Worm (Caenorhabditis elegans) whole organism, L4 larva: ENCODE results near the gene ZK285.2.

ENCODE experiments used
- D1046.2 ChIP-seq: fragments of 200-800 bp; sonication (Bioruptor generic); IDR thresholded peaks from 2 replicates; pipeline ENCODE4 v1.3.6; 2022; ENCODE audit warnings: missing genetic modification characterization, missing compliant biosample characterization
- Y5F2A.4 ChIP-seq: fragments of 200-800 bp; sonication (Bioruptor generic); optimal IDR thresholded peaks from 2 replicates; lab custom pipeline; 2018; ENCODE audit warnings: mild to moderate bottlenecking, missing genetic modification characterization, missing compliant biosample characterization
- Y75B8A.6 ChIP-seq: fragments of 200-800 bp; sonication (Bioruptor generic); IDR thresholded peaks from 2 replicates; pipeline ENCODE4 v1.3.6; 2022; ENCODE audit warnings: missing genetic modification reagents, missing genetic modification characterization, missing compliant biosample characterization
- attf-4 ChIP-seq: sonication (generic microtip); optimal IDR thresholded peaks from 3 replicates; lab custom pipeline; 2017; ENCODE audit warnings: missing biosample characterization, missing genetic modification characterization
- ceh-28 ChIP-seq: fragments of 150-350 bp; optimal IDR thresholded peaks from 2 replicates; lab custom pipeline; 2014; ENCODE audit warnings: missing biosample characterization, missing genetic modification reagents, missing genetic modification characterization
- ceh-32 ChIP-seq: sonication (generic microtip); optimal IDR thresholded peaks from 2 replicates; lab custom pipeline; 2016; ENCODE audit warnings: mild to moderate bottlenecking, missing genetic modification characterization, missing compliant biosample characterization; ENCODE audit not compliant: poor library complexity
- ceh-44 ChIP-seq: fragments of 200-800 bp; sonication (Bioruptor generic); IDR thresholded peaks from 2 replicates; pipeline ENCODE4 v1.3.6; 2022; ENCODE audit warnings: missing genetic modification reagents, missing genetic modification characterization, missing compliant biosample characterization
- ces-1 ChIP-seq: fragments of 150-350 bp; sonication (generic microtip); optimal IDR thresholded peaks from 4 replicates; lab custom pipeline; 2014; ENCODE audit warnings: missing biosample characterization, missing genetic modification reagents, missing genetic modification characterization
- ctbp-1 ChIP-seq: fragments of 200-800 bp; sonication (Bioruptor generic); IDR thresholded peaks from 2 replicates; pipeline ENCODE4 v1.3.6; 2022; ENCODE audit warnings: missing genetic modification reagents, missing genetic modification characterization, missing compliant biosample characterization
- daf-12 ChIP-seq: fragments of 150-350 bp; optimal IDR thresholded peaks from 2 replicates; lab custom pipeline; 2014; ENCODE audit warnings: missing biosample characterization, missing genetic modification reagents, missing genetic modification characterization
- daf-16 ChIP-seq, 3 experiments: sonication (generic microtip); optimal IDR thresholded peaks; 2 replicates each; lab custom pipeline; 2016 to 2017; ENCODE audit warnings: missing genetic modification characterization in 3 of 3, missing genetic modification reagents in 3 of 3, mild to moderate bottlenecking in 2 of 3, missing compliant biosample characterization in 2 of 3, missing biosample characterization in 1 of 3, moderate library complexity in 1 of 3
- dmd-6 ChIP-seq: fragments of 200-800 bp; sonication (Bioruptor generic); IDR thresholded peaks from 2 replicates; pipeline ENCODE4 v1.3.6; 2022; ENCODE audit warnings: missing genetic modification reagents, missing genetic modification characterization, missing compliant biosample characterization
- dve-1 ChIP-seq: sonication (generic microtip); optimal IDR thresholded peaks from 2 replicates; lab custom pipeline; 2017; ENCODE audit warnings: antibody characterized with exemption, mild to moderate bottlenecking, missing genetic modification characterization, missing compliant biosample characterization; ENCODE audit not compliant: insufficient read depth
- egl-27 ChIP-seq: sonication (generic microtip); optimal IDR thresholded peaks from 3 replicates; lab custom pipeline; 2017; ENCODE audit warnings: missing biosample characterization, missing genetic modification reagents, missing genetic modification characterization
- fos-1 ChIP-seq: fragments of 150-350 bp; optimal IDR thresholded peaks from 2 replicates; lab custom pipeline; 2014; ENCODE audit warnings: missing biosample characterization, missing genetic modification characterization
- gei-8 ChIP-seq: fragments of 200-800 bp; sonication (Bioruptor generic); optimal IDR thresholded peaks from 2 replicates; lab custom pipeline; 2018; ENCODE audit warnings: mild to moderate bottlenecking, missing genetic modification characterization, missing compliant biosample characterization
- lin-13 ChIP-seq: fragments of 150-350 bp; optimal IDR thresholded peaks from 2 replicates; lab custom pipeline; 2014; ENCODE audit warnings: missing biosample characterization, missing genetic modification reagents, missing genetic modification characterization
- lin-15B ChIP-seq: fragments of 150-350 bp; sonication (generic microtip); optimal IDR thresholded peaks from 3 replicates; lab custom pipeline; 2014; ENCODE audit warnings: missing biosample characterization, missing genetic modification characterization
- lin-29 ChIP-seq: fragments of 200-800 bp; sonication (Bioruptor generic); IDR thresholded peaks from 2 replicates; pipeline ENCODE4 v1.3.6; 2022; ENCODE audit warnings: missing genetic modification reagents, missing genetic modification characterization, missing compliant biosample characterization
- lin-38 ChIP-seq: fragments of 200-800 bp; sonication (Bioruptor generic); IDR thresholded peaks from 2 replicates; pipeline ENCODE4 v1.3.6; 2022; ENCODE audit warnings: missing genetic modification reagents, missing genetic modification characterization, missing compliant biosample characterization
- lir-3 ChIP-seq: sonication (generic microtip); optimal IDR thresholded peaks from 2 replicates; lab custom pipeline; 2016; ENCODE audit warnings: mild to moderate bottlenecking, missing genetic modification characterization, missing compliant biosample characterization
- madf-9 ChIP-seq: fragments of 200-800 bp; sonication (Bioruptor generic); conservative IDR thresholded peaks from 2 replicates; pipeline ENCODE4 v1.3.6; 2022; ENCODE audit warnings: missing genetic modification reagents, missing genetic modification characterization, missing compliant biosample characterization
- mep-1 ChIP-seq: fragments of 150-350 bp; sonication (generic microtip); optimal IDR thresholded peaks from 3 replicates; lab custom pipeline; 2014; ENCODE audit warnings: missing biosample characterization, missing genetic modification characterization
- mxl-3 ChIP-seq: fragments of 200-800 bp; sonication (Bioruptor generic); optimal IDR thresholded peaks from 2 replicates; lab custom pipeline; 2018; ENCODE audit warnings: mild to moderate bottlenecking, missing genetic modification characterization, missing compliant biosample characterization
- nhr-11 ChIP-seq: fragments of 150-350 bp; optimal IDR thresholded peaks from 2 replicates; lab custom pipeline; 2014; ENCODE audit warnings: missing biosample characterization, missing genetic modification characterization
- nhr-111 ChIP-seq: fragments of 200-800 bp; sonication (Bioruptor generic); optimal IDR thresholded peaks from 2 replicates; lab custom pipeline; 2018; ENCODE audit warnings: mild to moderate bottlenecking, missing genetic modification characterization, missing compliant biosample characterization
- nhr-237 ChIP-seq: sonication (generic microtip); optimal IDR thresholded peaks from 2 replicates; lab custom pipeline; 2017; ENCODE audit warnings: missing biosample characterization, missing genetic modification characterization
- nhr-28 ChIP-seq: fragments of 150-350 bp; optimal IDR thresholded peaks from 2 replicates; lab custom pipeline; 2014; ENCODE audit warnings: missing biosample characterization, missing genetic modification characterization
- nhr-41 ChIP-seq: fragments of 200-800 bp; sonication (Bioruptor generic); IDR thresholded peaks from 2 replicates; pipeline ENCODE4 v1.3.6; 2022; ENCODE audit warnings: missing genetic modification reagents, missing genetic modification characterization, missing compliant biosample characterization
- pha-4 ChIP-seq, 2 experiments: fragments of 150-350 bp in 1 of 2; fragments of 200-800 bp in 1 of 2; sonication (Bioruptor generic) in 1 of 2; IDR thresholded peaks in 1 of 2; optimal IDR thresholded peaks in 1 of 2; 2 replicates each; pipeline versions ENCODE4 v1.3.6 to Lab custom; 2014 to 2022; ENCODE audit warnings: missing genetic modification characterization in 2 of 2, missing genetic modification reagents in 2 of 2, missing biosample characterization in 1 of 2, missing compliant biosample characterization in 1 of 2
- php-3 ChIP-seq: fragments of 200-800 bp; sonication (Bioruptor generic); IDR thresholded peaks from 2 replicates; pipeline ENCODE4 v1.3.6; 2022; ENCODE audit warnings: missing genetic modification reagents, missing genetic modification characterization, missing compliant biosample characterization
- snpc-4 ChIP-seq: fragments of 150-350 bp; optimal IDR thresholded peaks from 2 replicates; lab custom pipeline; 2014; ENCODE audit warnings: missing biosample characterization, missing genetic modification characterization
- spr-3 ChIP-seq: fragments of 200-800 bp; sonication (Bioruptor generic); optimal IDR thresholded peaks from 2 replicates; lab custom pipeline; 2018; ENCODE audit warnings: mild to moderate bottlenecking, missing genetic modification characterization, missing compliant biosample characterization
- unc-62 ChIP-seq, 3 experiments: fragments of 150-350 bp in 1 of 3; sonication (generic microtip); optimal IDR thresholded peaks in 2 of 3; peaks in 1 of 3; 1 replicate in 1 of 3; 2 replicates in 2 of 3; lab custom pipeline; 2014 to 2017; ENCODE audit warnings: missing biosample characterization in 3 of 3, missing genetic modification characterization in 3 of 3, missing genetic modification reagents in 3 of 3, missing genotype in 1 of 3
- vab-7 ChIP-seq: fragments of 200-800 bp; sonication (Bioruptor generic); IDR thresholded peaks from 2 replicates; pipeline ENCODE4 v1.3.6; 2022; ENCODE audit warnings: missing genetic modification reagents, missing genetic modification characterization, missing compliant biosample characterization
- zfp-2 ChIP-seq: sonication (generic microtip); optimal IDR thresholded peaks from 2 replicates; lab custom pipeline; 2016; ENCODE audit warnings: mild to moderate bottlenecking, missing genetic modification characterization, missing compliant biosample characterization
- ztf-7 ChIP-seq: fragments of 150-350 bp; optimal IDR thresholded peaks from 2 replicates; lab custom pipeline; 2014; ENCODE audit warnings: missing biosample characterization, missing genetic modification characterization

The ZK285.2 gene

ce11 chrV:16080678-16081077 lies 34.0 kb downstream of the ZK285.2 start:
- TF ChIP-seq vab-7 (GFP tag; lab: Robert Waterston, UW) = no peak
- no peak for TF ChIP-seq nhr-41 (GFP tag; lab: Robert Waterston, UW)
- no peak for TF ChIP-seq madf-9 (GFP tag; lab: Robert Waterston, UW)
- TF ChIP-seq Y75B8A.6 = no peak
- no peak for TF ChIP-seq lin-29 (GFP tag; lab: Robert Waterston, UW)
- no peak for TF ChIP-seq dmd-6
- TF ChIP-seq daf-12 (tag; lab: Kevin White, UChicago) = no peak
- TF ChIP-seq nhr-28 = peak; percentile 87
- TF ChIP-seq ces-1 (GFP tag; lab: Kevin White, UChicago) = no peak
- 0 out of 2 replicates have a peak, but pooled peaks have one; percentile 27 for TF ChIP-seq php-3
- TF ChIP-seq gei-8 (GFP tag; lab: Kevin White, UChicago) = no peak
- no peak for TF ChIP-seq lin-15B
- no peak for TF ChIP-seq daf-16 (GFP tag; optimal IDR thresholded peaks at IDR 0.05; lab: Kevin White, UChicago)
- TF ChIP-seq daf-16 (tag; optimal IDR thresholded peaks at IDR 0.05; lab: Kevin White, UChicago) = peak; percentile 86
- no peak for TF ChIP-seq ceh-32 (tag; lab: Kevin White, UChicago)
- TF ChIP-seq lin-38 (GFP tag; lab: Robert Waterston, UW) = no peak
- no peak for TF ChIP-seq pha-4 (GFP tag; IDR thresholded peaks at IDR 0.05; lab: Robert Waterston, UW)
- peak; percentile 7 for TF ChIP-seq pha-4 (tag; optimal IDR thresholded peaks at IDR 0.05; lab: Kevin White, UChicago)
- no peak for TF ChIP-seq D1046.2 (GFP tag; lab: Robert Waterston, UW)
- TF ChIP-seq mep-1 (tag; lab: Kevin White, UChicago) = no peak
- no peak for TF ChIP-seq spr-3 (GFP tag; lab: Kevin White, UChicago)
- TF ChIP-seq lir-3 = no peak
- TF ChIP-seq fos-1 (tag; lab: Kevin White, UChicago) = no peak
- TF ChIP-seq ceh-44 (GFP tag; lab: Robert Waterston, UW) = no peak
- TF ChIP-seq dve-1 = peak; percentile 27

- TF ChIP-seq ctbp-1 (GFP tag; lab: Robert Waterston, UW) = no peak
- peak in 1 of 2 experiments; percentile 48 for TF ChIP-seq unc-62 (GFP tag; optimal IDR thresholded peaks at IDR 0.05 in 1 of 2; lab: Kevin White, UChicago)
- TF ChIP-seq unc-62 (tag; optimal IDR thresholded peaks at IDR 0.05; lab: Kevin White, UChicago) = no peak
- no peak for TF ChIP-seq nhr-111 (GFP tag; lab: Kevin White, UChicago)
- no peak for TF ChIP-seq attf-4 (tag; lab: Kevin White, UChicago)
- TF ChIP-seq nhr-237 (tag; lab: Kevin White, UChicago) = no peak
- TF ChIP-seq gei-8 (GFP tag; lab: Kevin White, UChicago) = no peak
- TF ChIP-seq zfp-2 = no peak
- no peak for TF ChIP-seq nhr-11 (tag; lab: Kevin White, UChicago)
These were observed 44.0 kb downstream of the ZK285.2 start, which contains the start of gene F22B8.3 for ce11 chrV:16090685-16091084. F22B8.3 (plus strand) TSS chrV:16090985.

ce11 chrV:16094284-16094683 lies 47.6 kb downstream of the ZK285.2 start, which contains the start of gene F22B8.7:
F22B8.7 (plus strand) TSS chrV:16094584.
- TF ChIP-seq lin-13 (GFP tag; lab: Kevin White, UChicago) (no peak), ceh-28 (tag; lab: Kevin White, UChicago) (no peak), egl-27 (tag; lab: Kevin White, UChicago) (no peak), ztf-7 (tag; lab: Kevin White, UChicago) (no peak), Y5F2A.4 (GFP tag; lab: Kevin White, UChicago) (no peak), mxl-3 (GFP tag; lab: Kevin White, UChicago) (no peak), snpc-4 (tag; lab: Kevin White, UChicago) (no peak)
